Worm (Caenorhabditis elegans) whole organism, young adult: ENCODE results near the gene tsp-1.

Experiments
- B0336.3 ChIP-seq: fragments of 200-800 bp; sonication (Bioruptor generic); IDR thresholded peaks from 2 replicates; pipeline ENCODE4 v1.3.6; 2022; ENCODE audit warnings: missing genetic modification characterization, missing compliant biosample characterization
- C06A6.2 ChIP-seq: fragments of 200-800 bp; sonication (Bioruptor generic); conservative IDR thresholded peaks from 2 replicates; pipeline ENCODE4 v1.3.6; 2022; ENCODE audit warnings: missing genetic modification characterization, missing compliant biosample characterization
- F22D6.2 ChIP-seq: sonication (generic microtip); optimal IDR thresholded peaks from 2 replicates; lab custom pipeline; 2016; ENCODE audit warnings: mild to moderate bottlenecking, missing genetic modification characterization, missing compliant biosample characterization
- F52B5.7 ChIP-seq: sonication (generic microtip); optimal IDR thresholded peaks from 2 replicates; lab custom pipeline; 2016; ENCODE audit warnings: mild to moderate bottlenecking, missing genetic modification characterization, missing compliant biosample characterization
- K12H6.12 ChIP-seq: fragments of 200-800 bp; sonication (Bioruptor generic); optimal IDR thresholded peaks from 2 replicates; lab custom pipeline; 2018; ENCODE audit warnings: mild to moderate bottlenecking, missing genetic modification characterization, missing compliant biosample characterization
- Y53G8AR.9 ChIP-seq: fragments of 200-800 bp; sonication (Bioruptor generic); conservative IDR thresholded peaks from 2 replicates; pipeline ENCODE4 v1.3.6; 2022; ENCODE audit warnings: missing genetic modification reagents, missing genetic modification characterization, missing compliant biosample characterization
- ZK185.1 ChIP-seq: sonication (generic microtip); optimal IDR thresholded peaks from 2 replicates; lab custom pipeline; 2016; ENCODE audit warnings: mild to moderate bottlenecking, missing genetic modification characterization, missing compliant biosample characterization; ENCODE audit not compliant: poor library complexity, severe bottlenecking
- atf-7 ChIP-seq: sonication (generic microtip); optimal IDR thresholded peaks from 2 replicates; lab custom pipeline; 2017; ENCODE audit warnings: mild to moderate bottlenecking, missing genetic modification characterization, missing compliant biosample characterization
- athp-1 ChIP-seq: sonication (generic microtip); optimal IDR thresholded peaks from 2 replicates; lab custom pipeline; 2017; ENCODE audit warnings: mild to moderate bottlenecking, missing genetic modification characterization, missing compliant biosample characterization
- attf-3 ChIP-seq: fragments of 200-800 bp; sonication (Bioruptor generic); conservative IDR thresholded peaks from 2 replicates; pipeline ENCODE4 v1.3.6; 2022; ENCODE audit warnings: missing genetic modification reagents, missing genetic modification characterization, missing compliant biosample characterization
- attf-5 ChIP-seq: fragments of 200-800 bp; sonication (Bioruptor generic); optimal IDR thresholded peaks from 2 replicates; lab custom pipeline; 2018; ENCODE audit warnings: mild to moderate bottlenecking, missing genetic modification characterization, missing compliant biosample characterization
- ceh-27 ChIP-seq: fragments of 200-800 bp; sonication (Bioruptor generic); optimal IDR thresholded peaks from 2 replicates; lab custom pipeline; 2018; ENCODE audit warnings: mild to moderate bottlenecking, missing genetic modification characterization, moderate library complexity, missing compliant biosample characterization
- ceh-79 ChIP-seq: sonication (generic microtip); optimal IDR thresholded peaks from 2 replicates; lab custom pipeline; 2017; ENCODE audit warnings: mild to moderate bottlenecking, missing genetic modification characterization, missing compliant biosample characterization
- ceh-91 ChIP-seq: fragments of 200-800 bp; sonication (Bioruptor generic); IDR thresholded peaks from 2 replicates; pipeline ENCODE4 v1.3.6; 2022; ENCODE audit warnings: missing genetic modification reagents, missing genetic modification characterization, missing compliant biosample characterization
- chd-7 ChIP-seq: sonication (generic microtip); optimal IDR thresholded peaks from 2 replicates; lab custom pipeline; 2016; ENCODE audit warnings: mild to moderate bottlenecking, missing genetic modification characterization, moderate library complexity, missing compliant biosample characterization
- die-1 ChIP-seq: sonication (generic microtip); optimal IDR thresholded peaks from 2 replicates; lab custom pipeline; 2016; ENCODE audit warnings: missing genotype, mild to moderate bottlenecking, missing genetic modification characterization, missing compliant biosample characterization
- efl-1 ChIP-seq: fragments of 150-350 bp; optimal IDR thresholded peaks from 2 replicates; lab custom pipeline; 2014; ENCODE audit warnings: missing biosample characterization, missing genetic modification reagents, missing genetic modification characterization
- egl-44 ChIP-seq: fragments of 200-800 bp; sonication (Bioruptor generic); IDR thresholded peaks from 2 replicates; pipeline ENCODE4 v1.3.6; 2022; ENCODE audit warnings: missing genetic modification reagents, missing genetic modification characterization, missing compliant biosample characterization
- egrh-3 ChIP-seq: fragments of 200-800 bp; sonication (Bioruptor generic); IDR thresholded peaks from 2 replicates; pipeline ENCODE4 v1.3.6; 2022; ENCODE audit warnings: missing genetic modification reagents, missing genetic modification characterization, missing compliant biosample characterization
- ekl-4 ChIP-seq: fragments of 200-800 bp; sonication (Bioruptor generic); IDR thresholded peaks from 2 replicates; pipeline ENCODE4 v1.3.6; 2022; ENCODE audit warnings: missing genetic modification reagents, missing genetic modification characterization, missing compliant biosample characterization
- ets-4 ChIP-seq: fragments of 200-800 bp; sonication (Bioruptor generic); optimal IDR thresholded peaks from 2 replicates; lab custom pipeline; 2018; ENCODE audit warnings: mild to moderate bottlenecking, missing genetic modification characterization, missing compliant biosample characterization
- hmg-20 ChIP-seq: fragments of 200-800 bp; sonication (Bioruptor generic); IDR thresholded peaks from 2 replicates; pipeline ENCODE4 v1.3.6; 2022; ENCODE audit warnings: missing genetic modification reagents, missing genetic modification characterization, missing compliant biosample characterization
- hrde-1 ChIP-seq: sonication (generic microtip); optimal IDR thresholded peaks from 2 replicates; lab custom pipeline; 2016; ENCODE audit warnings: missing genetic modification characterization, mild to moderate bottlenecking, missing compliant biosample characterization, moderate library complexity, missing genotype, missing genetic modification reagents, borderline replicate concordance
- let-607 ChIP-seq, 2 experiments: fragments of 200-800 bp in 1 of 2; sonication (Bioruptor generic) in 1 of 2; sonication (generic microtip) in 1 of 2; optimal IDR thresholded peaks; 2 replicates each; lab custom pipeline; 2016 to 2018; ENCODE audit warnings: mild to moderate bottlenecking in 2 of 2, missing compliant biosample characterization in 2 of 2, missing genetic modification characterization in 2 of 2, moderate library complexity in 2 of 2, missing genotype in 1 of 2
- lin-40 ChIP-seq: sonication (generic microtip); optimal IDR thresholded peaks from 2 replicates; lab custom pipeline; 2016; ENCODE audit warnings: missing genetic modification characterization, mild to moderate bottlenecking, missing compliant biosample characterization, missing genotype, missing genetic modification reagents
- lin-54 ChIP-seq: fragments of 200-800 bp; sonication (Bioruptor generic); optimal IDR thresholded peaks from 2 replicates; lab custom pipeline; 2018; ENCODE audit warnings: mild to moderate bottlenecking, missing genetic modification characterization, missing compliant biosample characterization
- lir-1 ChIP-seq: fragments of 200-800 bp; sonication (Bioruptor generic); conservative IDR thresholded peaks from 2 replicates; pipeline ENCODE4 v1.3.6; 2022; ENCODE audit warnings: missing genetic modification reagents, missing genetic modification characterization, missing compliant biosample characterization
- madf-10 ChIP-seq: sonication (generic microtip); optimal IDR thresholded peaks from 2 replicates; lab custom pipeline; 2016; ENCODE audit warnings: mild to moderate bottlenecking, missing genetic modification characterization, missing compliant biosample characterization
- madf-6 ChIP-seq: fragments of 200-800 bp; sonication (Bioruptor generic); IDR thresholded peaks from 2 replicates; pipeline ENCODE4 v1.3.6; 2022; ENCODE audit warnings: missing genetic modification reagents, missing genetic modification characterization, missing compliant biosample characterization
- mcd-1 ChIP-seq: fragments of 200-800 bp; sonication (Bioruptor generic); IDR thresholded peaks from 2 replicates; pipeline ENCODE4 v1.3.6; 2022; ENCODE audit warnings: missing genetic modification reagents, missing genetic modification characterization, missing compliant biosample characterization
- nhr-27 ChIP-seq: fragments of 200-800 bp; sonication (Bioruptor generic); optimal IDR thresholded peaks from 2 replicates; lab custom pipeline; 2018; ENCODE audit warnings: mild to moderate bottlenecking, missing genetic modification characterization, moderate library complexity, missing compliant biosample characterization
- nhr-80 ChIP-seq: sonication (generic microtip); optimal IDR thresholded peaks from 2 replicates; lab custom pipeline; 2016; ENCODE audit warnings: missing genetic modification characterization, missing compliant biosample characterization
- pbrm-1 ChIP-seq: fragments of 200-800 bp; sonication (Bioruptor generic); IDR thresholded peaks from 2 replicates; pipeline ENCODE4 v1.3.6; 2022; ENCODE audit warnings: missing genetic modification reagents, missing genetic modification characterization, missing compliant biosample characterization
- rcor-1 ChIP-seq: fragments of 200-800 bp; sonication (Bioruptor generic); IDR thresholded peaks from 2 replicates; pipeline ENCODE4 v1.3.6; 2022; ENCODE audit warnings: missing genetic modification reagents, missing genetic modification characterization, missing compliant biosample characterization
- repo-1 ChIP-seq: sonication (generic microtip); optimal IDR thresholded peaks from 2 replicates; lab custom pipeline; 2017; ENCODE audit warnings: mild to moderate bottlenecking, missing genetic modification characterization, missing compliant biosample characterization
- sdz-38 ChIP-seq: sonication (generic microtip); optimal IDR thresholded peaks from 2 replicates; lab custom pipeline; 2016; ENCODE audit warnings: missing genotype, missing genetic modification characterization, missing compliant biosample characterization
- sea-2 ChIP-seq: fragments of 200-800 bp; sonication (Bioruptor generic); IDR thresholded peaks from 2 replicates; pipeline ENCODE4 v1.3.6; 2022; ENCODE audit warnings: missing genetic modification characterization, missing compliant biosample characterization
- snpc-4 ChIP-seq, 5 experiments: fragments of 150-350 bp in 1 of 5; sonication (generic microtip) in 4 of 5; optimal IDR thresholded peaks; 2 replicates each; lab custom pipeline; 2014 to 2018; ENCODE audit warnings: missing genetic modification characterization in 5 of 5, missing biosample characterization in 3 of 5, antibody characterized with exemption in 2 of 5, mild to moderate bottlenecking in 2 of 5, missing compliant biosample characterization in 2 of 5, missing genotype in 2 of 5, moderate library complexity in 2 of 5, missing genetic modification reagents in 1 of 5
- somi-1 ChIP-seq: fragments of 200-800 bp; sonication (Bioruptor generic); optimal IDR thresholded peaks from 2 replicates; lab custom pipeline; 2018; ENCODE audit warnings: mild to moderate bottlenecking, missing genetic modification characterization, missing compliant biosample characterization
- tbp1 ChIP-seq: fragments of 200-800 bp; sonication (Bioruptor generic); optimal IDR thresholded peaks from 2 replicates; lab custom pipeline; 2018; ENCODE audit warnings: mild to moderate bottlenecking, missing genetic modification characterization, missing compliant biosample characterization
- tlf-1 ChIP-seq: fragments of 200-800 bp; sonication (Bioruptor generic); optimal IDR thresholded peaks from 2 replicates; lab custom pipeline; 2018; ENCODE audit warnings: mild to moderate bottlenecking, missing genetic modification characterization, missing compliant biosample characterization
- zfh-2 ChIP-seq: fragments of 200-800 bp; sonication (Bioruptor generic); conservative IDR thresholded peaks from 2 replicates; pipeline ENCODE4 v1.3.6; 2022; ENCODE audit warnings: missing genetic modification reagents, missing genetic modification characterization, missing compliant biosample characterization
- ztf-18 ChIP-seq: sonication (generic microtip); optimal IDR thresholded peaks from 2 replicates; lab custom pipeline; 2016; ENCODE audit warnings: missing genotype, mild to moderate bottlenecking, missing genetic modification characterization, missing compliant biosample characterization
- ztf-22 ChIP-seq: fragments of 200-800 bp; sonication (Bioruptor generic); optimal IDR thresholded peaks from 2 replicates; lab custom pipeline; 2018; ENCODE audit warnings: mild to moderate bottlenecking, missing genetic modification characterization, moderate library complexity, missing compliant biosample characterization
- ztf-25 ChIP-seq: fragments of 200-800 bp; sonication (Bioruptor generic); IDR thresholded peaks from 2 replicates; pipeline ENCODE4 v1.3.6; 2022; ENCODE audit warnings: missing genetic modification reagents, missing genetic modification characterization, missing compliant biosample characterization
- ztf-26 ChIP-seq: sonication (generic microtip); optimal IDR thresholded peaks from 2 replicates; lab custom pipeline; 2017; ENCODE audit warnings: missing genetic modification characterization, missing compliant biosample characterization

The tsp-1 gene

DNA sequence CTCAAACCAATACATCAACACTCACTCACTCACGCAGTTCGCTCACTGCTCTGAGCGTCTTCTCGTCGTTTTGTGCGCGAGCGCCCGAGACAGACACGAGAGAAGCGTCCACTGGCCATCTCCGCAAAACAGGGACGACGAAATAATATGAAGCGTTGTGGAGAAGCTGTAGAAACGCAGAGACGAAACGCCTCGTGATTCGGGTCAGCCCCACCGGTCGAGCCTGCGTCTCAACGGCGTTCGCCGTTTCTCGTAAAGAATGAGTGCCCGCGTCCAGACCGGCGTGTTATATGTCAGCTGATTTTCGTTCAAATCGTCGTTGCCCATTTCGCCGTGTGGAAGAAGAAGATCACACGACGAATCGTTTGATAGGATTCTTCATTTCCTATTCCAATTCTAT, 11.7 kb downstream of the tsp-1 start, which contains the start of gene fbxl-1 (continued):
- TF ChIP-seq ceh-27 (GFP tag; lab: Kevin White, UChicago) (peak; percentile 61), ets-4 (GFP tag; lab: Kevin White, UChicago) (peak; percentile 65), egl-44 (GFP tag; lab: Robert Waterston, UW) (peak; percentile 58; the same call in 1 of the 2 replicates), sdz-38 (tag; lab: Kevin White, UChicago) (no peak), hmg-20 (GFP tag; lab: Robert Waterston, UW) (0 out of 2 replicates have a peak, but pooled peaks have one; percentile 32), sea-2 (no peak), hrde-1 (no peak), mcd-1 (GFP tag; lab: Robert Waterston, UW) (peak; percentile 72), nhr-27 (tag; lab: Kevin White, UChicago) (no peak), Y53G8AR.9 (GFP tag; lab: Robert Waterston, UW) (no peak), tbp1 (GFP tag; lab: Kevin White, UChicago) (peak; percentile 53), die-1 (tag; lab: Kevin White, UChicago) (no peak), pbrm-1 (peak; percentile 68; the same call in 1 of the 2 replicates), madf-10 (tag; lab: Kevin White, UChicago) (peak; percentile 90), ceh-79 (tag; lab: Kevin White, UChicago) (no peak), attf-3 (GFP tag; lab: Robert Waterston, UW) (peak; percentile 76), snpc-4 (GFP tag; optimal IDR thresholded peaks at IDR 0.05; lab: Kevin White, UChicago) (no peak), snpc-4 (tag; optimal IDR thresholded peaks at IDR 0.05; lab: Kevin White, UChicago) (peak; percentile 19 to 56 (median 26)), madf-6 (GFP tag; lab: Robert Waterston, UW) (peak; percentile 27; the same call in 1 of the 2 replicates), C06A6.2 (GFP tag; lab: Robert Waterston, UW) (peak; percentile 53; the same call in 1 of the 2 replicates), ztf-22 (GFP tag; lab: Kevin White, UChicago) (peak; percentile 35), ztf-26 (tag; lab: Kevin White, UChicago) (peak; percentile 34), ztf-25 (no peak), lin-40 (peak; percentile 63), athp-1 (tag; lab: Kevin White, UChicago) (peak; percentile 65), chd-7 (tag; lab: Kevin White, UChicago) (peak; percentile 79), rcor-1 (GFP tag; lab: Robert Waterston, UW) (peak; percentile 42; the same call in 1 of the 2 replicates), attf-5 (GFP tag; lab: Kevin White, UChicago) (peak; percentile 93), repo-1 (tag; lab: Kevin White, UChicago) (peak; percentile 30), ekl-4 (GFP tag; lab: Robert Waterston, UW) (peak; percentile 49; the same call in 1 of the 2 replicates), ceh-91 (GFP tag; lab: Robert Waterston, UW) (0 out of 2 replicates have a peak, but pooled peaks have one; percentile 30), F22D6.2 (tag; lab: Kevin White, UChicago) (peak; percentile 29), K12H6.12 (tag; lab: Kevin White, UChicago) (peak; percentile 86), ZK185.1 (tag; lab: Kevin White, UChicago) (peak; percentile 41), zfh-2 (peak; percentile 98), let-607 (tag; optimal IDR thresholded peaks at IDR 0.05; lab: Kevin White, UChicago) (peak in 1 of 2 experiments; percentile 43), B0336.3 (no peak; the same call in none of the 2 replicates), somi-1 (peak; percentile 63), lin-54 (GFP tag; lab: Kevin White, UChicago) (peak; percentile 55), tlf-1 (GFP tag; lab: Kevin White, UChicago) (peak; percentile 25), atf-7 (tag; lab: Kevin White, UChicago) (peak; percentile 16), ztf-18 (tag; lab: Kevin White, UChicago) (peak; percentile 45), egrh-3 (GFP tag; lab: Robert Waterston, UW) (peak; percentile 35; the same call in 1 of the 2 replicates), lir-1 (GFP tag; lab: Robert Waterston, UW) (peak; percentile 82), F52B5.7 (tag; lab: Kevin White, UChicago) (no peak), nhr-80 (tag; lab: Kevin White, UChicago) (peak; percentile 85), efl-1 (no peak)
